Fruit fly (Drosophila melanogaster): ENCODE data around the gene Reck.

DNA sequence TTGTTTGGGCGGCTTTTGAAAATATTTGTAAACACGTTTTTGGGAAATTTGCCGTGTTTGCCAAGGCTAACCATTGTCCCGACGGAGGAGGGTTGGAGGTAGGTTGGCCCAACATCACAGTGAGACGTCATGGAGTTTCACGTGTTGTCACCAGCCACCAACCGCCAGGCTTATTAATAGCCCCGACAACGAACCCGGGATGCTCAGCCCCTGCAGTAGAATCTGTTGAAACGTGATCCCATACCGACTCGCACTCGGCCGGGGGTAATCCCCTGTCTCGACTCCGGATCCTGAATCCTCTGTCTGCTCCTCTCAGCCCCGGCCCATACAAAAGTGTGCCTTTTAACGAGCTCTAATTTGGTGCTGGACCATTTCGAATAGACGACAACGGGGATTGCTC, 53.3 kb downstream of the Reck start:
- TF ChIP-seq CG8632 (GFP tag; optimal IDR thresholded peaks at IDR 0.05) (no peak), CG31627 (GFP tag; optimal IDR thresholded peaks at IDR 0.05) (no peak), cyc (GFP tag; optimal IDR thresholded peaks at IDR 0.05) (no peak), Ets21C (GFP tag; optimal IDR thresholded peaks at IDR 0.05) (no peak), CG6854 (GFP tag; optimal IDR thresholded peaks at IDR 0.05) (no peak), svp (GFP tag) (no peak)

All from whole organism, prepupa.